Worm (Caenorhabditis elegans) whole organism, L4 larva: ENCODE measurements around the gene byn-1.
A peak's percentile ranks its signal among the peaks of the same experiment; 100 is the strongest.

Experiments used
- T26A8.4 ChIP-seq: fragments of 200-800 bp; sonication (Bioruptor generic); IDR thresholded peaks from 2 replicates; pipeline ENCODE4 v1.3.6; 2022; ENCODE audit warnings: missing genetic modification characterization, missing compliant biosample characterization
- Y105C5A.15 ChIP-seq: fragments of 200-800 bp; sonication (Bioruptor generic); IDR thresholded peaks from 2 replicates; pipeline ENCODE4 v1.3.6; 2022; ENCODE audit warnings: missing genetic modification characterization, missing compliant biosample characterization
- Y48G9A.11 ChIP-seq: fragments of 200-800 bp; sonication (Bioruptor generic); IDR thresholded peaks from 2 replicates; pipeline ENCODE4 v1.3.6; 2022; ENCODE audit warnings: missing genetic modification reagents, missing genetic modification characterization, missing compliant biosample characterization
- hmg-1.1 ChIP-seq: fragments of 200-800 bp; sonication (Bioruptor generic); IDR thresholded peaks from 2 replicates; pipeline ENCODE4 v1.3.6; 2022; ENCODE audit warnings: missing genetic modification reagents, missing genetic modification characterization, missing compliant biosample characterization
- lin-38 ChIP-seq: fragments of 200-800 bp; sonication (Bioruptor generic); IDR thresholded peaks from 2 replicates; pipeline ENCODE4 v1.3.6; 2022; ENCODE audit warnings: missing genetic modification reagents, missing genetic modification characterization, missing compliant biosample characterization
- lsy-2 ChIP-seq, 2 experiments: fragments of 150-350 bp in 1 of 2; sonication (generic microtip) in 1 of 2; optimal IDR thresholded peaks; 2 replicates each; lab custom pipeline; 2014 to 2017; ENCODE audit warnings: missing biosample characterization in 2 of 2, missing genetic modification characterization in 2 of 2
- pqm-1 ChIP-seq: sonication (generic microtip); optimal IDR thresholded peaks from 2 replicates; lab custom pipeline; 2017; ENCODE audit warnings: missing biosample characterization, missing genetic modification characterization
- unc-62 ChIP-seq, 3 experiments: fragments of 150-350 bp in 1 of 3; sonication (generic microtip); optimal IDR thresholded peaks in 2 of 3; peaks in 1 of 3; 1 replicate in 1 of 3; 2 replicates in 2 of 3; lab custom pipeline; 2014 to 2017; ENCODE audit warnings: missing biosample characterization in 3 of 3, missing genetic modification characterization in 3 of 3, missing genetic modification reagents in 3 of 3, missing genotype in 1 of 3

The byn-1 gene

DNA sequence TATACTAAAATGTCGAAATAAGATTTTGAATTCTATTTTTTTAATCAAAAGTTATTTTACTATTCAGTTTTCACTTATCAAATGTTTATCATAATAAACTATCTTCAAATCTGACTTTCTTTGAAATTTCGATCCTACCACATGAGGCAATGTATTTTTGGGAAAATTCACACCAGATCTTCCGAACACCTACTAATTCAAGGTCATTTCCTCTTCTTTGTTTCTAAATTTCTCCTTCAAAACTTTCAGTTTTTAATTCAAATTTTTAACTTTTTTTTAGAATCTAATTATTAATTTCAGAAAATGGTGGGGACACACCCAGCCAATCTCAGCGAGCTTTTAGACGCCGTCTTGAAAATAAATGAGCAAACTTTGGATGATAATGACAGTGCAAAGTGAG, 47.8 kb downstream of the byn-1 start, which contains the start of gene ceh-20:
ceh-20 (plus strand) TSS at position 301 of the 400 bp plus-strand sequence.
- no peak for TF ChIP-seq pqm-1 (tag; lab: Kevin White, UChicago)
- peak in 1 of 2 experiments; percentile 65 for TF ChIP-seq unc-62 (GFP tag; optimal IDR thresholded peaks at IDR 0.05 in 1 of 2; lab: Kevin White, UChicago)
- TF ChIP-seq unc-62 (tag; optimal IDR thresholded peaks at IDR 0.05; lab: Kevin White, UChicago): no peak
- TF ChIP-seq Y105C5A.15 (GFP tag; lab: Robert Waterston, UW): no peak

- TF ChIP-seq lin-38 (GFP tag; lab: Robert Waterston, UW): peak; percentile 44; the same call in 1 of the 2 replicates
- peak; percentile 14; the same call in 1 of the 2 replicates for TF ChIP-seq T26A8.4 (GFP tag; lab: Robert Waterston, UW)
- 0 out of 2 replicates have a peak, but pooled peaks have one; percentile 41 for TF ChIP-seq hmg-1.1
- TF ChIP-seq lsy-2 (tag; optimal IDR thresholded peaks at IDR 0.05; lab: Kevin White, UChicago): peak; percentile 9 to 28
- peak; percentile 52; the same call in 1 of the 2 replicates for TF ChIP-seq Y48G9A.11 (GFP tag; lab: Robert Waterston, UW)
- TF ChIP-seq, all 104 proteins: peak for 5; not testable (repeated sequence) for 99
These were observed 50.3 kb downstream of the byn-1 start, which contains the start of gene F31E3.6 for ce11 chrIII:6981989-6982553. TSS of gene F31E3.6 (plus strand) at chrIII:6982081.

- peak; percentile 38 for TF ChIP-seq lin-38 (GFP tag; lab: Robert Waterston, UW)
- 0 out of 2 replicates have a peak, but pooled peaks have one; percentile 24 for TF ChIP-seq Y48G9A.11 (GFP tag; lab: Robert Waterston, UW)
These were observed 53.3 kb downstream of the byn-1 start for ce11 chrIII:6985125-6985524.
